Worm (Caenorhabditis elegans) whole organism, L3 larva: ENCODE data around the gene ppm-2.

Experiments
- R02D3.7 ChIP-seq: fragments of 150-350 bp; optimal IDR thresholded peaks from 2 replicates; lab custom pipeline; 2014; ENCODE audit warnings: missing biosample characterization, missing genetic modification characterization
- ZK546.5 ChIP-seq: sonication (generic microtip); optimal IDR thresholded peaks from 2 replicates; lab custom pipeline; 2017; ENCODE audit warnings: missing biosample characterization, missing genetic modification characterization
- aly-2 ChIP-seq: fragments of 150-350 bp; optimal IDR thresholded peaks from 2 replicates; lab custom pipeline; 2014; ENCODE audit warnings: missing biosample characterization, missing genetic modification characterization
- ama-1 ChIP-seq: fragments of 150-350 bp; optimal IDR thresholded peaks from 2 replicates; lab custom pipeline; 2018
- ceh-16 ChIP-seq: sonication (generic microtip); optimal IDR thresholded peaks from 2 replicates; lab custom pipeline; 2017; ENCODE audit warnings: missing biosample characterization, missing genetic modification characterization
- ceh-28 ChIP-seq: fragments of 150-350 bp; optimal IDR thresholded peaks from 2 replicates; lab custom pipeline; 2014; ENCODE audit warnings: missing biosample characterization, missing genetic modification reagents, missing genetic modification characterization
- ceh-82 ChIP-seq: fragments of 150-350 bp; optimal IDR thresholded peaks from 2 replicates; lab custom pipeline; 2014; ENCODE audit warnings: missing biosample characterization, missing genetic modification characterization
- ceh-9 ChIP-seq: sonication (generic microtip); optimal IDR thresholded peaks from 2 replicates; lab custom pipeline; 2018; ENCODE audit warnings: missing biosample characterization, missing genetic modification characterization
- daf-12 ChIP-seq: fragments of 150-350 bp; optimal IDR thresholded peaks from 2 replicates; lab custom pipeline; 2014; ENCODE audit warnings: missing biosample characterization, missing genetic modification reagents, missing genetic modification characterization
- egl-27 ChIP-seq: sonication (generic microtip); optimal IDR thresholded peaks from 4 replicates; lab custom pipeline; 2017; ENCODE audit warnings: missing biosample characterization, missing genetic modification reagents, missing genetic modification characterization
- egl-5 ChIP-seq: fragments of 150-350 bp; optimal IDR thresholded peaks from 2 replicates; lab custom pipeline; 2017; ENCODE audit warnings: missing biosample characterization, missing genetic modification reagents, missing genetic modification characterization, inconsistent platforms
- elt-1 ChIP-seq: fragments of 150-350 bp; optimal IDR thresholded peaks from 2 replicates; lab custom pipeline; 2014; ENCODE audit warnings: missing biosample characterization, missing genetic modification characterization
- elt-2 ChIP-seq: sonication (generic microtip); optimal IDR thresholded peaks from 2 replicates; lab custom pipeline; 2016; ENCODE audit warnings: missing genetic modification reagents, mild to moderate bottlenecking, missing genetic modification characterization, missing compliant biosample characterization
- elt-3 ChIP-seq, 3 experiments: fragments of 150-350 bp in 1 of 3; sonication (generic microtip) in 2 of 3; optimal IDR thresholded peaks; 2 replicates in 2 of 3; 4 replicates in 1 of 3; lab custom pipeline; 2014 to 2017; ENCODE audit warnings: missing biosample characterization in 3 of 3, missing genetic modification characterization in 3 of 3
- eor-1 ChIP-seq, 2 experiments: fragments of 150-350 bp; optimal IDR thresholded peaks; 2 replicates each; lab custom pipeline; 2014 to 2018; ENCODE audit warnings: missing biosample characterization in 2 of 2, missing genetic modification characterization in 2 of 2
- fkh-10 ChIP-seq: sonication (generic microtip); optimal IDR thresholded peaks from 2 replicates; lab custom pipeline; 2017; ENCODE audit warnings: missing biosample characterization, missing genetic modification reagents, missing genetic modification characterization
- fkh-2 ChIP-seq: fragments of 150-350 bp; optimal IDR thresholded peaks from 2 replicates; lab custom pipeline; 2014; ENCODE audit warnings: missing biosample characterization, missing genetic modification reagents, missing genetic modification characterization
- fos-1 ChIP-seq: fragments of 150-350 bp; optimal IDR thresholded peaks from 2 replicates; lab custom pipeline; 2014; ENCODE audit warnings: missing biosample characterization, missing genetic modification characterization
- hmg-11 ChIP-seq: sonication (generic microtip); optimal IDR thresholded peaks from 2 replicates; lab custom pipeline; 2016; ENCODE audit warnings: missing genetic modification characterization, missing compliant biosample characterization
- jun-1 ChIP-seq: fragments of 150-350 bp; optimal IDR thresholded peaks from 2 replicates; lab custom pipeline; 2014; ENCODE audit warnings: missing biosample characterization, missing genetic modification reagents, missing genetic modification characterization
- lin-15B ChIP-seq: fragments of 150-350 bp; optimal IDR thresholded peaks from 2 replicates; lab custom pipeline; 2014; ENCODE audit warnings: missing biosample characterization, missing genetic modification characterization
- lin-39 ChIP-seq: fragments of 150-350 bp; optimal IDR thresholded peaks from 2 replicates; lab custom pipeline; 2018; ENCODE audit warnings: missing biosample characterization, missing genetic modification reagents, missing genetic modification characterization
- lsy-12 ChIP-seq: sonication (generic microtip); optimal IDR thresholded peaks from 2 replicates; lab custom pipeline; 2016; ENCODE audit warnings: mild to moderate bottlenecking, missing genetic modification characterization, missing compliant biosample characterization
- mdl-1 ChIP-seq: fragments of 150-350 bp; optimal IDR thresholded peaks from 2 replicates; lab custom pipeline; 2014; ENCODE audit warnings: missing biosample characterization, missing genetic modification characterization
- mml-1 ChIP-seq: fragments of 150-350 bp; sonication (generic microtip); optimal IDR thresholded peaks from 3 replicates; lab custom pipeline; 2014; ENCODE audit warnings: missing biosample characterization, missing genetic modification characterization
- nfya-1 ChIP-seq: sonication (generic microtip); optimal IDR thresholded peaks from 2 replicates; lab custom pipeline; 2017; ENCODE audit warnings: missing genetic modification characterization, mild to moderate bottlenecking, missing compliant biosample characterization, antibody characterized with exemption, moderate library complexity; ENCODE audit not compliant: insufficient read depth
- nhr-11 ChIP-seq: fragments of 150-350 bp; optimal IDR thresholded peaks from 2 replicates; lab custom pipeline; 2014; ENCODE audit warnings: missing biosample characterization, missing genetic modification characterization
- nhr-12 ChIP-seq: fragments of 150-350 bp; optimal IDR thresholded peaks from 2 replicates; lab custom pipeline; 2014; ENCODE audit warnings: missing biosample characterization, missing genetic modification characterization
- nhr-23 ChIP-seq: fragments of 150-350 bp; optimal IDR thresholded peaks from 2 replicates; lab custom pipeline; 2014; ENCODE audit warnings: missing biosample characterization, missing genetic modification reagents, missing genetic modification characterization
- nhr-237 ChIP-seq: fragments of 150-350 bp; optimal IDR thresholded peaks from 2 replicates; lab custom pipeline; 2014; ENCODE audit warnings: missing biosample characterization, missing genetic modification characterization
- nhr-25 ChIP-seq: sonication (generic microtip); optimal IDR thresholded peaks from 2 replicates; lab custom pipeline; 2017; ENCODE audit warnings: missing biosample characterization, missing genetic modification characterization
- nhr-28 ChIP-seq: fragments of 150-350 bp; optimal IDR thresholded peaks from 2 replicates; lab custom pipeline; 2014; ENCODE audit warnings: missing biosample characterization, missing genetic modification characterization
- nhr-43 ChIP-seq: sonication (generic microtip); optimal IDR thresholded peaks from 2 replicates; lab custom pipeline; 2016; ENCODE audit warnings: mild to moderate bottlenecking, missing genetic modification characterization, missing compliant biosample characterization; ENCODE audit not compliant: poor library complexity, severe bottlenecking
- nhr-67 ChIP-seq: fragments of 150-350 bp; optimal IDR thresholded peaks from 2 replicates; lab custom pipeline; 2014; ENCODE audit warnings: missing biosample characterization, missing genetic modification characterization
- nhr-76 ChIP-seq: fragments of 150-350 bp; sonication (generic microtip); optimal IDR thresholded peaks from 5 replicates; lab custom pipeline; 2014; ENCODE audit warnings: missing biosample characterization, missing genetic modification characterization
- nhr-77 ChIP-seq: fragments of 150-350 bp; optimal IDR thresholded peaks from 2 replicates; lab custom pipeline; 2014; ENCODE audit warnings: missing biosample characterization, missing genetic modification characterization
- pha-4 ChIP-seq: fragments of 150-350 bp; optimal IDR thresholded peaks from 2 replicates; lab custom pipeline; 2014; ENCODE audit warnings: missing biosample characterization, missing genetic modification reagents, missing genetic modification characterization
- pqm-1 ChIP-seq: fragments of 150-350 bp; optimal IDR thresholded peaks from 2 replicates; lab custom pipeline; 2017; ENCODE audit warnings: missing biosample characterization, missing genetic modification characterization, inconsistent platforms
- sea-2 ChIP-seq: fragments of 150-350 bp; sonication (generic microtip); optimal IDR thresholded peaks from 4 replicates; lab custom pipeline; 2014; ENCODE audit warnings: missing biosample characterization, missing genetic modification reagents, missing genetic modification characterization
- skn-1 ChIP-seq: fragments of 150-350 bp; optimal IDR thresholded peaks from 2 replicates; lab custom pipeline; 2014; ENCODE audit warnings: missing biosample characterization, missing genetic modification characterization
- snpc-4 ChIP-seq: fragments of 150-350 bp; optimal IDR thresholded peaks from 2 replicates; lab custom pipeline; 2014; ENCODE audit warnings: missing biosample characterization, missing genetic modification characterization
- tbx-2 ChIP-seq: sonication (generic microtip); optimal IDR thresholded peaks from 2 replicates; lab custom pipeline; 2016; ENCODE audit warnings: mild to moderate bottlenecking, missing genetic modification characterization, missing compliant biosample characterization
- unc-39 ChIP-seq: sonication (generic microtip); optimal IDR thresholded peaks from 4 replicates; lab custom pipeline; 2017; ENCODE audit warnings: missing biosample characterization, missing genetic modification characterization
- unc-62 ChIP-seq: fragments of 150-350 bp; sonication (generic microtip); optimal IDR thresholded peaks from 4 replicates; lab custom pipeline; 2014; ENCODE audit warnings: missing biosample characterization, missing genetic modification reagents, missing genetic modification characterization
- zag-1 ChIP-seq: fragments of 150-350 bp; optimal IDR thresholded peaks from 2 replicates; lab custom pipeline; 2014; ENCODE audit warnings: missing biosample characterization, missing genetic modification characterization
- ztf-11 ChIP-seq: fragments of 150-350 bp; optimal IDR thresholded peaks from 2 replicates; lab custom pipeline; 2014; ENCODE audit warnings: missing biosample characterization, missing genetic modification characterization
- ztf-4 ChIP-seq: fragments of 150-350 bp; optimal IDR thresholded peaks from 2 replicates; lab custom pipeline; 2014; ENCODE audit warnings: missing biosample characterization, missing genetic modification characterization

The ppm-2 gene

ce11 chrIII:4693281-4693680 lies 43.0 kb downstream of the ppm-2 start, which contains the start of gene nifk-1:
TSS of gene nifk-1 (minus strand) at chrIII:4693307.
- TF ChIP-seq ceh-28 (tag; lab: Kevin White, UChicago) (peak; percentile 8), lin-15B (peak; percentile 70), lsy-12 (tag; lab: Kevin White, UChicago) (no peak), nhr-76 (tag; lab: Kevin White, UChicago) (no peak), nhr-12 (tag; lab: Kevin White, UChicago) (no peak), skn-1 (tag; lab: Kevin White, UChicago) (no peak), egl-5 (no peak), sea-2 (GFP tag; lab: Kevin White, UChicago) (no peak), mml-1 (tag; lab: Kevin White, UChicago) (no peak), fkh-2 (tag; lab: Kevin White, UChicago) (no peak), egl-27 (tag; lab: Kevin White, UChicago) (no peak), nfya-1 (tag; lab: Kevin White, UChicago) (peak; percentile 65), R02D3.7 (tag; lab: Kevin White, UChicago) (peak; percentile 8), lin-39 (peak; percentile 55), tbx-2 (tag; lab: Kevin White, UChicago) (no peak), pha-4 (peak; percentile 86), ama-1 (lab: Kevin White, UChicago) (peak; percentile 1), elt-1 (tag; lab: Kevin White, UChicago) (no peak), nhr-28 (tag; lab: Kevin White, UChicago) (no peak), mdl-1 (tag; lab: Kevin White, UChicago) (no peak), elt-3 (tag; optimal IDR thresholded peaks at IDR 0.05; lab: Kevin White, UChicago) (no peak), nhr-77 (tag; lab: Kevin White, UChicago) (no peak), ceh-82 (tag; lab: Kevin White, UChicago) (no peak), zag-1 (tag; lab: Kevin White, UChicago) (no peak), ztf-4 (tag; lab: Kevin White, UChicago) (no peak), unc-39 (tag; lab: Kevin White, UChicago) (no peak), ceh-16 (no peak), nhr-11 (tag; lab: Kevin White, UChicago) (no peak), pqm-1 (peak; percentile 12), nhr-25 (tag; lab: Kevin White, UChicago) (peak; percentile 54), unc-62 (GFP tag; lab: Kevin White, UChicago) (no peak), hmg-11 (peak; percentile 74), aly-2 (tag; lab: Kevin White, UChicago) (no peak), fkh-10 (GFP tag; lab: Kevin White, UChicago) (no peak), nhr-43 (peak; percentile 6), eor-1 (tag; optimal IDR thresholded peaks at IDR 0.05; lab: Kevin White, UChicago) (no peak), nhr-67 (tag; lab: Kevin White, UChicago) (no peak), snpc-4 (tag; lab: Kevin White, UChicago) (peak; percentile 80), fos-1 (tag; lab: Kevin White, UChicago) (no peak), ceh-9 (tag; lab: Kevin White, UChicago) (no peak), jun-1 (tag; lab: Kevin White, UChicago) (peak; percentile 64), elt-2 (peak; percentile 67), ZK546.5 (tag; lab: Kevin White, UChicago) (no peak), nhr-237 (no peak), daf-12 (tag; lab: Kevin White, UChicago) (no peak), nhr-23 (tag; lab: Kevin White, UChicago) (peak; percentile 80), ztf-11 (tag; lab: Kevin White, UChicago) (no peak)
